Worm (Caenorhabditis elegans) whole organism, young adult: Measurements from ENCODE around the gene eif-1.

Experiments
- Y79H2A.3 ChIP-seq: fragments of 200-800 bp; sonication (Bioruptor generic); conservative IDR thresholded peaks from 2 replicates; pipeline ENCODE4 v1.3.6; 2022; ENCODE audit warnings: missing genetic modification reagents, missing genetic modification characterization, missing compliant biosample characterization
- ets-4 ChIP-seq: fragments of 200-800 bp; sonication (Bioruptor generic); optimal IDR thresholded peaks from 2 replicates; lab custom pipeline; 2018; ENCODE audit warnings: mild to moderate bottlenecking, missing genetic modification characterization, missing compliant biosample characterization
- madf-10 ChIP-seq: sonication (generic microtip); optimal IDR thresholded peaks from 2 replicates; lab custom pipeline; 2016; ENCODE audit warnings: mild to moderate bottlenecking, missing genetic modification characterization, missing compliant biosample characterization
- pha-4 ChIP-seq: fragments of 150-350 bp; sonication (generic microtip); optimal IDR thresholded peaks from 2 replicates; lab custom pipeline; 2014; ENCODE audit warnings: missing biosample characterization, missing genetic modification reagents, missing genetic modification characterization
- sdz-38 ChIP-seq: sonication (generic microtip); optimal IDR thresholded peaks from 2 replicates; lab custom pipeline; 2016; ENCODE audit warnings: missing genotype, missing genetic modification characterization, missing compliant biosample characterization

ce11 chrII:5018578-5018977 is 25.2 kb upstream of the eif-1 start:
- TF ChIP-seq Y79H2A.3 (GFP tag; lab: Robert Waterston, UW) (no peak), sdz-38 (tag; lab: Kevin White, UChicago) (no peak), madf-10 (tag; lab: Kevin White, UChicago) (no peak), pha-4 (no peak), ets-4 (GFP tag; lab: Kevin White, UChicago) (no peak)
